Worm (Caenorhabditis elegans): ENCODE results near the gene Y57G11C.23.

Y57G11C.23 gene

ce11 chrIV:14868560-14868959, 7.0 kb upstream of the Y57G11C.23 start:
- TF ChIP-seq tbp1 (GFP tag; optimal IDR thresholded peaks at IDR 0.05), result no peak
- no peak for TF ChIP-seq ztf-25 (GFP tag; IDR thresholded peaks at IDR 0.05)
- TF ChIP-seq somi-1 (GFP tag; optimal IDR thresholded peaks at IDR 0.05), result no peak

- TF ChIP-seq tbp1 (GFP tag; optimal IDR thresholded peaks at IDR 0.05), result peak; percentile 16
- TF ChIP-seq madf-10 (tag; optimal IDR thresholded peaks at IDR 0.05), result no peak
- peak; percentile 60 for TF ChIP-seq snpc-4 (GFP tag; optimal IDR thresholded peaks at IDR 0.05)
- TF ChIP-seq snpc-4 (tag; optimal IDR thresholded peaks at IDR 0.05), result peak; percentile 66 to 93 (median 87)
- TF ChIP-seq F22D6.2 (tag; optimal IDR thresholded peaks at IDR 0.05), result no peak
- TF ChIP-seq snpc-1.1 (tag; optimal IDR thresholded peaks at IDR 0.05; ENCODE audit: insufficient read depth), result peak; percentile 77
- TF ChIP-seq attf-6 (GFP tag; IDR thresholded peaks at IDR 0.05), result peak; percentile 90
Observed at ce11 chrIV:14864529-14864928, 2.9 kb upstream of the Y57G11C.23 start.

- TF ChIP-seq egrh-3 (GFP tag; IDR thresholded peaks at IDR 0.05) (no peak), K11D2.4 (GFP tag; IDR thresholded peaks at IDR 0.05) (no peak), T07F8.4 (tag; optimal IDR thresholded peaks at IDR 0.05) (no peak), ztf-3 (GFP tag; optimal IDR thresholded peaks at IDR 0.05) (no peak), lsl-1 (GFP tag; optimal IDR thresholded peaks at IDR 0.05) (no peak), fkh-3 (tag; optimal IDR thresholded peaks at IDR 0.05) (no peak), D2030.7 (GFP tag; IDR thresholded peaks at IDR 0.05) (0 out of 2 replicates have a peak, but pooled peaks have one; percentile 11), attf-6 (GFP tag; IDR thresholded peaks at IDR 0.05) (peak; percentile 96), athp-1 (tag; optimal IDR thresholded peaks at IDR 0.05) (no peak), F39B2.1 (GFP tag; IDR thresholded peaks at IDR 0.05) (no peak), F23B12.7 (tag; optimal IDR thresholded peaks at IDR 0.05; ENCODE audit: insufficient read depth) (no peak), tbx-9 (tag; optimal IDR thresholded peaks at IDR 0.05; ENCODE audit: borderline replicate concordance) (no peak), nhr-90 (tag; optimal IDR thresholded peaks at IDR 0.05) (no peak), ztf-6 (GFP tag; IDR thresholded peaks at IDR 0.05) (no peak), F33H1.4 (GFP tag; IDR thresholded peaks at IDR 0.05) (no peak), attf-3 (GFP tag; conservative IDR thresholded peaks at IDR 0.05) (no peak), snpc-1.1 (tag; optimal IDR thresholded peaks at IDR 0.05; ENCODE audit: insufficient read depth) (peak; percentile 86), F57A8.1 (GFP tag; optimal IDR thresholded peaks at IDR 0.05) (no peak), ztf-18 (tag; optimal IDR thresholded peaks at IDR 0.05) (no peak), Y79H2A.3 (GFP tag; conservative IDR thresholded peaks at IDR 0.05) (no peak), ccch-3 (GFP tag; optimal IDR thresholded peaks at IDR 0.05) (no peak), akir-1 (GFP tag; optimal IDR thresholded peaks at IDR 0.05) (no peak), hrde-1 (tag; optimal IDR thresholded peaks at IDR 0.05; ENCODE audit: borderline replicate concordance) (no peak), tbp1 (GFP tag; optimal IDR thresholded peaks at IDR 0.05) (peak; percentile 62), nhr-179 (tag; optimal IDR thresholded peaks at IDR 0.05) (no peak), madf-3 (GFP tag; IDR thresholded peaks at IDR 0.05) (no peak), mel-28 (tag; optimal IDR thresholded peaks at IDR 0.05; ENCODE audit: borderline replicate concordance) (no peak), cebp-2 (GFP tag; IDR thresholded peaks at IDR 0.05) (no peak), F10E7.11 (tag; optimal IDR thresholded peaks at IDR 0.05) (no peak), snpc-4 (GFP tag; optimal IDR thresholded peaks at IDR 0.05) (peak; percentile 88), snpc-4 (tag; optimal IDR thresholded peaks at IDR 0.05) (peak; percentile 89 to 93 (median 90)), rpc-1 (optimal IDR thresholded peaks at IDR 0.05) (no peak), rpc-1 (tag; optimal IDR thresholded peaks at IDR 0.05) (no peak), snpc-1.3 (tag; optimal IDR thresholded peaks at IDR 0.05; ENCODE audit: insufficient read depth) (no peak), F37B4.10 (GFP tag; IDR thresholded peaks at IDR 0.05) (no peak), F55B11.4 (tag; optimal IDR thresholded peaks at IDR 0.05; ENCODE audit: borderline replicate concordance, insufficient read depth) (no peak), C06A6.2 (GFP tag; conservative IDR thresholded peaks at IDR 0.05) (no peak), cebp-1 (GFP tag; IDR thresholded peaks at IDR 0.05) (no peak), cebp-1 (tag; optimal IDR thresholded peaks at IDR 0.05) (no peak), T26A5.8 (tag; optimal IDR thresholded peaks at IDR 0.05) (no peak)
Observed at ce11 chrIV:14863772-14864171, 2.2 kb upstream of the Y57G11C.23 start.
